Worm (Caenorhabditis elegans): ENCODE measurements around the gene nep-17.

The nep-17 gene

ce11 chrII:13467838-13468389 lies 39.7 kb upstream of the nep-17 start (continued):
- TF ChIP-seq jun-1 (tag; optimal IDR thresholded peaks at IDR 0.05) = no peak
- TF ChIP-seq nhr-12 (tag; optimal IDR thresholded peaks at IDR 0.05) = no peak
- TF ChIP-seq efl-1 (optimal IDR thresholded peaks at IDR 0.05) = no peak
- peak in 1 of 2 experiments; percentile 66 for TF ChIP-seq efl-1 (GFP tag; optimal IDR thresholded peaks at IDR 0.05 in 1 of 2)
- TF ChIP-seq ces-1 (GFP tag; optimal IDR thresholded peaks at IDR 0.05) = no peak
- TF ChIP-seq egl-27 (tag; optimal IDR thresholded peaks at IDR 0.05) = no peak
- TF ChIP-seq skn-1 (tag; optimal IDR thresholded peaks at IDR 0.05) = no peak
- TF ChIP-seq elt-3 (tag; optimal IDR thresholded peaks at IDR 0.05) = no peak
- TF ChIP-seq mep-1 (tag; optimal IDR thresholded peaks at IDR 0.05) = no peak
- TF ChIP-seq sptf-1 (tag; optimal IDR thresholded peaks at IDR 0.05) = no peak
- TF ChIP-seq hpl-2 (GFP tag; optimal IDR thresholded peaks at IDR 0.05) = no peak
- TF ChIP-seq hlh-4 (tag; optimal IDR thresholded peaks at IDR 0.05) = no peak
- no peak for TF ChIP-seq ceh-8 (GFP tag; optimal IDR thresholded peaks at IDR 0.05)
- TF ChIP-seq C04F5.9 (tag; optimal IDR thresholded peaks at IDR 0.05) = no peak
- no peak for TF ChIP-seq unc-86 (tag; optimal IDR thresholded peaks at IDR 0.05)
- no peak for TF ChIP-seq ztf-11 (tag; optimal IDR thresholded peaks at IDR 0.05)
- TF ChIP-seq unc-62 (GFP tag; optimal IDR thresholded peaks at IDR 0.05) = no peak
- TF ChIP-seq sup-37 (GFP tag; optimal IDR thresholded peaks at IDR 0.05) = no peak
- no peak for TF ChIP-seq pax-3 (tag; optimal IDR thresholded peaks at IDR 0.05)
- TF ChIP-seq ceh-63 (GFP tag; optimal IDR thresholded peaks at IDR 0.05) = no peak
- peak; percentile 49 for TF ChIP-seq tlp-1 (tag; optimal IDR thresholded peaks at IDR 0.05)
- no peak for TF ChIP-seq fkh-10 (GFP tag; optimal IDR thresholded peaks at IDR 0.05)
- peak; percentile 30 for TF ChIP-seq nhr-71 (tag; optimal IDR thresholded peaks at IDR 0.05)
- TF ChIP-seq xbp-1 (tag; optimal IDR thresholded peaks at IDR 0.05) = no peak
- TF ChIP-seq fkh-4 (tag; optimal IDR thresholded peaks at IDR 0.05; ENCODE audit: borderline replicate concordance) = no peak
- no peak for TF ChIP-seq nhr-84 (tag; optimal IDR thresholded peaks at IDR 0.05)
- no peak for TF ChIP-seq swsn-7 (tag; optimal IDR thresholded peaks at IDR 0.05)
- no peak for TF ChIP-seq nhr-76 (tag; optimal IDR thresholded peaks at IDR 0.05)
- TF ChIP-seq nhr-19 (GFP tag; conservative IDR thresholded peaks at IDR 0.05) = peak; percentile 27; the same call in 1 of the 2 replicates
- no peak for TF ChIP-seq ceh-90 (tag; optimal IDR thresholded peaks at IDR 0.05)
- TF ChIP-seq mab-9 (GFP tag; IDR thresholded peaks at IDR 0.05) = no peak
- TF ChIP-seq lin-35 (GFP tag; optimal IDR thresholded peaks at IDR 0.05) = peak in 1 of 2 experiments; percentile 11
- no peak for TF ChIP-seq C34B4.2 (tag; optimal IDR thresholded peaks at IDR 0.05)
- no peak for TF ChIP-seq ztf-4 (tag; optimal IDR thresholded peaks at IDR 0.05)
- TF ChIP-seq mef-2 (tag; optimal IDR thresholded peaks at IDR 0.05) = no peak

- TF ChIP-seq jun-1 (tag; optimal IDR thresholded peaks at IDR 0.05) (peak; percentile 82), egl-27 (tag; optimal IDR thresholded peaks at IDR 0.05) (peak in 1 of 2 experiments; percentile 16), nhr-71 (tag; optimal IDR thresholded peaks at IDR 0.05) (peak; percentile 91), lsy-2 (tag; optimal IDR thresholded peaks at IDR 0.05) (peak; percentile 40 to 73), unc-98 (GFP tag; IDR thresholded peaks at IDR 0.05) (0 out of 2 replicates have a peak, but pooled peaks have one; percentile 25), nhr-77 (tag; optimal IDR thresholded peaks at IDR 0.05) (no peak), C34B4.2 (tag; optimal IDR thresholded peaks at IDR 0.05) (no peak), xbp-1 (tag; optimal IDR thresholded peaks at IDR 0.05) (peak; percentile 47), dpl-1 (GFP tag; optimal IDR thresholded peaks at IDR 0.05) (peak in 1 of 3 experiments; percentile 30), nhr-90 (tag; optimal IDR thresholded peaks at IDR 0.05; ENCODE audit: poor library complexity) (peak; percentile 58), nhr-20 (tag; optimal IDR thresholded peaks at IDR 0.05) (peak; percentile 94), nhr-85 (tag) (peak; percentile 86), pqm-1 (tag; optimal IDR thresholded peaks at IDR 0.05) (no peak), skn-1 (tag; optimal IDR thresholded peaks at IDR 0.05) (peak; percentile 30), mdl-1 (tag; optimal IDR thresholded peaks at IDR 0.05) (peak in 1 of 2 experiments; percentile 87), rnt-1 (tag; optimal IDR thresholded peaks at IDR 0.05) (peak; percentile 73), nhr-11 (tag; optimal IDR thresholded peaks at IDR 0.05) (peak; percentile 54), nhr-47 (tag; optimal IDR thresholded peaks at IDR 0.05) (peak; percentile 52), efl-1 (optimal IDR thresholded peaks at IDR 0.05) (peak; percentile 34 to 41), efl-1 (GFP tag; optimal IDR thresholded peaks at IDR 0.05 in 1 of 2) (peak; percentile 1 to 76), lin-39 (tag; optimal IDR thresholded peaks at IDR 0.05) (peak; percentile 1), C16A3.4 (tag; optimal IDR thresholded peaks at IDR 0.05) (peak; percentile 45), blmp-1 (tag; optimal IDR thresholded peaks at IDR 0.05) (peak; percentile 69), snu-23 (GFP tag; optimal IDR thresholded peaks at IDR 0.05) (peak; percentile 84), elt-3 (tag; optimal IDR thresholded peaks at IDR 0.05) (peak in 5 of 6 experiments; percentile 33 to 83 (median 52)), swsn-7 (tag; optimal IDR thresholded peaks at IDR 0.05) (peak; percentile 32)
Observed at ce11 chrII:13469043-13469652, 38.5 kb upstream of the nep-17 start, which contains the start of gene E01G4.3. Gene E01G4.3, minus strand, starts transcription at chrII:13469602.
